Worm (Caenorhabditis elegans): ENCODE data around the gene T16G12.1.

The T16G12.1 gene

ce11 chrIII:10016413-10017051 lies 33.1 kb downstream of the T16G12.1 start, which contains the start of gene rgs-1:
Gene rgs-1, minus strand, starts transcription at chrIII:10016558.
- TF ChIP-seq unc-62 (GFP tag; optimal IDR thresholded peaks at IDR 0.05) (peak; percentile 25), tbx-8 (GFP tag; optimal IDR thresholded peaks at IDR 0.05) (no peak), elt-3 (tag; optimal IDR thresholded peaks at IDR 0.05) (no peak), nhr-76 (tag; optimal IDR thresholded peaks at IDR 0.05) (no peak), lin-13 (tag; optimal IDR thresholded peaks at IDR 0.05) (no peak), ceh-43 (GFP tag; optimal IDR thresholded peaks at IDR 0.05) (no peak), hlh-1 (tag; optimal IDR thresholded peaks at IDR 0.05) (no peak), nhr-237 (tag; optimal IDR thresholded peaks at IDR 0.05) (no peak), pha-4 (tag; optimal IDR thresholded peaks at IDR 0.05) (no peak), bed-3 (GFP tag; optimal IDR thresholded peaks at IDR 0.05) (no peak), ces-1 (GFP tag; optimal IDR thresholded peaks at IDR 0.05) (peak; percentile 59), ham-2 (GFP tag; optimal IDR thresholded peaks at IDR 0.05) (no peak), mep-1 (tag; optimal IDR thresholded peaks at IDR 0.05) (peak; percentile 35), mls-2 (tag; optimal IDR thresholded peaks at IDR 0.05) (no peak), elt-1 (tag; optimal IDR thresholded peaks at IDR 0.05; ENCODE audit: borderline replicate concordance, insufficient read depth) (no peak), lsy-2 (tag; optimal IDR thresholded peaks at IDR 0.05) (peak; percentile 1), nhr-2 (tag; optimal IDR thresholded peaks at IDR 0.05) (no peak), unc-120 (tag; optimal IDR thresholded peaks at IDR 0.05; ENCODE audit: poor library complexity, severe bottlenecking) (no peak), sptf-1 (tag; optimal IDR thresholded peaks at IDR 0.05) (peak; percentile 38)

ce11 chrIII:10012136-10012535 lies 37.5 kb downstream of the T16G12.1 start, which contains the start of gene C05B5.16:
Gene C05B5.16, plus strand, starts transcription at chrIII:10012436.
- TF ChIP-seq drap-1 (GFP tag; optimal IDR thresholded peaks at IDR 0.05) = no peak

- TF ChIP-seq ceh-83 (GFP tag; optimal IDR thresholded peaks at IDR 0.05) = no peak
- TF ChIP-seq unc-39 (tag; optimal IDR thresholded peaks at IDR 0.05) = no peak
- no peak for TF ChIP-seq ham-2 (GFP tag; optimal IDR thresholded peaks at IDR 0.05)
- no peak for TF ChIP-seq hlh-1 (tag; optimal IDR thresholded peaks at IDR 0.05)
- no peak for TF ChIP-seq ztf-11 (tag; optimal IDR thresholded peaks at IDR 0.05)
- TF ChIP-seq lsy-2 (tag; optimal IDR thresholded peaks at IDR 0.05) = no peak
- TF ChIP-seq mls-2 (tag; optimal IDR thresholded peaks at IDR 0.05) = no peak
- no peak for TF ChIP-seq drap-1 (GFP tag; optimal IDR thresholded peaks at IDR 0.05)
- no peak for TF ChIP-seq nhr-76 (tag; optimal IDR thresholded peaks at IDR 0.05)
- no peak for TF ChIP-seq bed-3 (GFP tag; optimal IDR thresholded peaks at IDR 0.05)
- TF ChIP-seq nhr-28 (tag; optimal IDR thresholded peaks at IDR 0.05) = no peak
- no peak for TF ChIP-seq mab-5 (tag; optimal IDR thresholded peaks at IDR 0.05)
- TF ChIP-seq ceh-43 (GFP tag; optimal IDR thresholded peaks at IDR 0.05) = no peak
- TF ChIP-seq pha-4 (tag; optimal IDR thresholded peaks at IDR 0.05) = no peak
- TF ChIP-seq unc-62 (GFP tag; optimal IDR thresholded peaks at IDR 0.05) = no peak
- no peak for TF ChIP-seq sem-2 (GFP tag; optimal IDR thresholded peaks at IDR 0.05)
- no peak for TF ChIP-seq flh-1 (GFP tag; optimal IDR thresholded peaks at IDR 0.05)
- TF ChIP-seq zip-8 (tag; optimal IDR thresholded peaks at IDR 0.05) = no peak
- no peak for TF ChIP-seq snpc-4 (tag; optimal IDR thresholded peaks at IDR 0.05)
These were observed 39.5 kb downstream of the T16G12.1 start, which contains the start of gene fbxa-155 for ce11 chrIII:10010117-10010516. Gene fbxa-155, minus strand, starts transcription at chrIII:10010217.

- TF ChIP-seq ceh-39 (tag; optimal IDR thresholded peaks at IDR 0.05) (no peak), pha-4 (tag; optimal IDR thresholded peaks at IDR 0.05) (no peak), nhr-237 (tag; optimal IDR thresholded peaks at IDR 0.05) (no peak), nhr-76 (tag; optimal IDR thresholded peaks at IDR 0.05) (no peak), ceh-83 (GFP tag; optimal IDR thresholded peaks at IDR 0.05) (no peak), ztf-11 (tag; optimal IDR thresholded peaks at IDR 0.05) (no peak), sptf-1 (tag; optimal IDR thresholded peaks at IDR 0.05) (no peak), mab-5 (tag; optimal IDR thresholded peaks at IDR 0.05) (no peak), unc-62 (GFP tag; optimal IDR thresholded peaks at IDR 0.05) (no peak), unc-120 (tag; optimal IDR thresholded peaks at IDR 0.05; ENCODE audit: poor library complexity, severe bottlenecking) (no peak), mep-1 (tag; optimal IDR thresholded peaks at IDR 0.05) (no peak), sem-2 (GFP tag; optimal IDR thresholded peaks at IDR 0.05) (no peak), nhr-2 (tag; optimal IDR thresholded peaks at IDR 0.05) (no peak), nhr-28 (tag; optimal IDR thresholded peaks at IDR 0.05) (no peak), lin-13 (tag; optimal IDR thresholded peaks at IDR 0.05) (no peak), hlh-1 (tag; optimal IDR thresholded peaks at IDR 0.05) (no peak), lsy-2 (tag; optimal IDR thresholded peaks at IDR 0.05) (no peak)
These were observed 42.8 kb downstream of the T16G12.1 start, which contains the start of gene C05B5.8 for ce11 chrIII:10006734-10007348. Gene C05B5.8, minus strand, starts transcription at chrIII:10006784.
